Fruit fly (Drosophila melanogaster) whole organism, adult: ENCODE measurements around the gene Syt1.

Experiments used
- CG1620 ChIP-seq: fragments of 200-800 bp; sonication (Bioruptor generic); optimal IDR thresholded peaks from 2 replicates; lab custom pipeline; 2016; ENCODE audit warnings: missing biosample characterization, missing genetic modification characterization
- Crg-1 ChIP-seq: fragments of 200-800 bp; sonication (Bioruptor generic); optimal IDR thresholded peaks from 2 replicates; lab custom pipeline; 2016; ENCODE audit warnings: missing biosample characterization, missing genetic modification characterization
- bab1 ChIP-seq: fragments of 200-800 bp; sonication (Bioruptor generic); optimal IDR thresholded peaks from 3 replicates; lab custom pipeline; 2019; ENCODE audit warnings: missing biosample characterization, mild to moderate bottlenecking, missing genetic modification characterization, moderate library complexity
- cnc ChIP-seq, 2 experiments: fragments of >200 bp; optimal IDR thresholded peaks; 2 replicates each; lab custom pipeline; 2017
- kay ChIP-seq: fragments of 200-800 bp; sonication (Bioruptor generic); peaks from one replicate; lab custom pipeline; 2016; ENCODE audit warnings: missing biosample characterization, missing genetic modification characterization, borderline replicate concordance
- ovo ChIP-seq: fragments of 200-800 bp; sonication (Bioruptor generic); optimal IDR thresholded peaks from 2 replicates; lab custom pipeline; 2016; ENCODE audit warnings: missing biosample characterization, missing genetic modification characterization
- toe ChIP-seq: fragments of 200-800 bp; sonication (Bioruptor generic); optimal IDR thresholded peaks from 2 replicates; lab custom pipeline; 2016; ENCODE audit warnings: missing biosample characterization, missing genetic modification characterization

dm6 chr2L:2750337-2751084 is 49.3 kb downstream of the Syt1 start:
- TF ChIP-seq bab1 (no peak), ovo (no peak), kay (no peak), Crg-1 (peak; percentile 32), CG1620 (GFP tag; lab: Kevin White, UChicago) (no peak), cnc (optimal IDR thresholded peaks at IDR 0.05; lab: Kevin White, UChicago) (no peak), toe (GFP tag; lab: Kevin White, UChicago) (peak; percentile 1)
